Fruit fly (Drosophila melanogaster): ENCODE data around the gene Vha68-2.

The Vha68-2 gene

dm6 chr2L:12974562-12975366 is 642 bp downstream of the Vha68-2 start (continued):
- TF ChIP-seq al (GFP tag; IDR thresholded peaks at IDR 0.05) (no peak), gcm (GFP tag; optimal IDR thresholded peaks at IDR 0.05) (peak; percentile 76), knrl (GFP tag; IDR thresholded peaks at IDR 0.05; ENCODE audit: partially characterized antibody) (no peak), CG32532 (GFP tag; IDR thresholded peaks at IDR 0.05) (peak; percentile 30; the same call in 1 of the 2 replicates), Drgx (GFP tag; IDR thresholded peaks at IDR 0.05) (peak; percentile 29; the same call in 1 of the 2 replicates), Dad (GFP tag; optimal IDR thresholded peaks at IDR 0.05) (no peak), peb (GFP tag; IDR thresholded peaks at IDR 0.05) (no peak), CG12769 (tag; optimal IDR thresholded peaks at IDR 0.05) (peak; percentile 7), CG7928 (GFP tag; optimal IDR thresholded peaks at IDR 0.05) (no peak), CG8924 (tag; optimal IDR thresholded peaks at IDR 0.05) (no peak), sd (tag; optimal IDR thresholded peaks at IDR 0.05) (peak; percentile 65), shn (GFP tag; optimal IDR thresholded peaks at IDR 0.05) (no peak)

dm6 chr2L:12975367-12975655 is 1.2 kb downstream of the Vha68-2 start:
- no peak for TF ChIP-seq gt (GFP tag; IDR thresholded peaks at IDR 0.05)
- no peak for TF ChIP-seq ato (GFP tag; IDR thresholded peaks at IDR 0.05; ENCODE audit: partially characterized antibody)
- TF ChIP-seq ranshi (GFP tag; IDR thresholded peaks at IDR 0.05) = no peak
- TF ChIP-seq Med (GFP tag) = peak; percentile 33
- TF ChIP-seq bigmax (GFP tag; optimal IDR thresholded peaks at IDR 0.05) = peak; percentile 90
- TF ChIP-seq CG9215 (GFP tag; IDR thresholded peaks at IDR 0.05) = no peak

DNA sequence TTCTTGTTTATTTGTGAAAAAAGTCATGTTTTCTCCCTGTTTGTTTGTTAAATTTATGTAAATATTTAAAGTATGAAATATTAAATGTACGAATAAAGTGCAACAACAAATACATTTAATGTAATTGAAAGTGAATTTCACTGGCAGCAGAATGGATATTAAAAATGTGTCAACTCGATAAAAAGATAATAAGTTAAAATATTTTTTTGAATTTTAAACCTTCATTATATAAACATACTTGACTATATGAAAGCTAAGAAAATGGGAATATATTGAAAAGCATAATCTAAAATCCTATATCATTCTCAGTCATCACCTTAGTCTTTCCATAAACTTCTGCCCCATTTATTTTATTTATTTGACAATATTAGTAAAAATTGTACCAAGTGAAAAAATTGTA is 4.4 kb downstream of the Vha68-2 start, which contains the start of gene Vha68-3:
Gene Vha68-3 (plus strand): TSS at position 301 of the 400 bp plus-strand sequence.
- TF ChIP-seq BtbVII (GFP tag; optimal IDR thresholded peaks at IDR 0.05) (no peak), CG16813 (GFP tag; IDR thresholded peaks at IDR 0.05; ENCODE audit: partially characterized antibody) (no peak), corto (GFP tag; optimal IDR thresholded peaks at IDR 0.05) (no peak), ATbp (GFP tag; optimal IDR thresholded peaks at IDR 0.05) (no peak), tio (GFP tag; optimal IDR thresholded peaks at IDR 0.05) (no peak), gfzf (GFP tag; optimal IDR thresholded peaks at IDR 0.05) (no peak), CG11560 (tag; IDR thresholded peaks at IDR 0.05) (no peak), CG4707 (GFP tag; optimal IDR thresholded peaks at IDR 0.05) (no peak), Mes4 (GFP tag; optimal IDR thresholded peaks at IDR 0.05) (no peak), CG2875 (GFP tag; optimal IDR thresholded peaks at IDR 0.05) (no peak), GATAe (GFP tag; conservative IDR thresholded peaks at IDR 0.05) (no peak), dimm (GFP tag; IDR thresholded peaks at IDR 0.05) (no peak), fd3F (GFP tag; optimal IDR thresholded peaks at IDR 0.05) (no peak), CG6175 (GFP tag; IDR thresholded peaks at IDR 0.05) (no peak), Hand (GFP tag; optimal IDR thresholded peaks at IDR 0.05) (no peak), ERR (GFP tag; optimal IDR thresholded peaks at IDR 0.05) (no peak)

DNA sequence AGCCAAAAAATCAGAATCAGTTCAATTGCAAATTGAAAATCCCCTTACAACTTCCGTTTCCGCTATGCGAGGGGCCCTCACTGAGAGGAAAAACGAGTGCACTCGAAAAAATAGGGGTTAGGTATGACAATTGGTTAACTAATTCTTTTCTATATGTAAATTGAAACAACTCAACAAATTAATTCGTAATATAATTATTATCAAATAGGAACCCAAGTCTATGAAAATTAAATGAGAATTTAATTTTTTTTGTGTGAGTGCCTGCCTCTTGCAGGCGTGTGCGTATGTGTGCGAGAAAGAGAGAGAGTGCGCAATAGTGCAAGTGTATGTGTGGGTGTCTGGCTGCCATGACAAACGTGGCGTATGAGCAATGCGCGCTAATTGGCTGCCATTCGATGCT is 8.0 kb downstream of the Vha68-2 start:
- TF ChIP-seq CG14441 (GFP tag; IDR thresholded peaks at IDR 0.05) (0 out of 2 replicates have a peak, but pooled peaks have one; percentile 26), CG42726 (GFP tag; IDR thresholded peaks at IDR 0.05; ENCODE audit: partially characterized antibody) (no peak), gem (tag; optimal IDR thresholded peaks at IDR 0.05) (peak; percentile 53), CG10209 (GFP tag; optimal IDR thresholded peaks at IDR 0.05) (peak; percentile 2), CG7556 (GFP tag; optimal IDR thresholded peaks at IDR 0.05) (peak; percentile 8), CG32767 (GFP tag; IDR thresholded peaks at IDR 0.05) (no peak), CG15479 (GFP tag; optimal IDR thresholded peaks at IDR 0.05) (no peak), PHDP (tag; optimal IDR thresholded peaks at IDR 0.05) (peak; percentile 43), Doc2 (GFP tag; IDR thresholded peaks at IDR 0.05) (no peak), Myb (GFP tag; optimal IDR thresholded peaks at IDR 0.05) (no peak), Abd-B (GFP tag; optimal IDR thresholded peaks at IDR 0.05) (no peak), CG18262 (tag; optimal IDR thresholded peaks at IDR 0.05) (peak; percentile 24), B-H2 (GFP tag; optimal IDR thresholded peaks at IDR 0.05) (no peak)

Data from whole organism, embryonic.